Worm (Caenorhabditis elegans): ENCODE results near the gene F37C4.8.

F37C4.8 gene

ce11 chrIV:3909114-3909513 lies 28.1 kb upstream of the F37C4.8 start, which contains the start of gene F56D6.13:
Gene F56D6.13, plus strand, starts transcription at chrIV:3909414.
- TF ChIP-seq T22C8.4 (GFP tag; IDR thresholded peaks at IDR 0.05) (no peak), ref-1 (GFP tag; conservative IDR thresholded peaks at IDR 0.05) (no peak), flt-1 (GFP tag; IDR thresholded peaks at IDR 0.05) (no peak), ztf-29 (GFP tag; IDR thresholded peaks at IDR 0.05) (no peak)

- TF ChIP-seq T22C8.4 (GFP tag; IDR thresholded peaks at IDR 0.05) (no peak), med-1 (GFP tag; optimal IDR thresholded peaks at IDR 0.05; ENCODE audit: insufficient read depth) (no peak), klf-2 (GFP tag; conservative IDR thresholded peaks at IDR 0.05) (no peak), tab-1 (GFP tag; IDR thresholded peaks at IDR 0.05) (no peak), cog-1 (tag; optimal IDR thresholded peaks at IDR 0.05) (no peak), ref-1 (GFP tag; conservative IDR thresholded peaks at IDR 0.05) (no peak), ztf-29 (GFP tag; IDR thresholded peaks at IDR 0.05) (no peak), flt-1 (GFP tag; IDR thresholded peaks at IDR 0.05) (no peak), ztf-23 (GFP tag; IDR thresholded peaks at IDR 0.05) (no peak)
These were observed 26.6 kb upstream of the F37C4.8 start, which contains the start of the genes F56D6.22 and F56D6.12 for ce11 chrIV:3907506-3908188. Gene F56D6.22, minus strand, starts transcription at chrIV:3907606. Gene F56D6.12, plus strand, starts transcription at chrIV:3908138.

ce11 chrIV:3906393-3906792 lies 25.4 kb upstream of the F37C4.8 start, which contains the start of gene F56D6.11:
Gene F56D6.11, minus strand, starts transcription at chrIV:3906493.
- TF ChIP-seq ztf-29 (GFP tag; IDR thresholded peaks at IDR 0.05) (no peak), T22C8.4 (GFP tag; IDR thresholded peaks at IDR 0.05) (no peak)

- TF ChIP-seq klf-2 (GFP tag; conservative IDR thresholded peaks at IDR 0.05) (no peak), ztf-29 (GFP tag; IDR thresholded peaks at IDR 0.05) (no peak), tab-1 (GFP tag; IDR thresholded peaks at IDR 0.05) (no peak), med-1 (GFP tag; optimal IDR thresholded peaks at IDR 0.05; ENCODE audit: insufficient read depth) (no peak), flt-1 (GFP tag; IDR thresholded peaks at IDR 0.05) (no peak), cog-1 (tag; optimal IDR thresholded peaks at IDR 0.05) (no peak), ref-1 (GFP tag; conservative IDR thresholded peaks at IDR 0.05) (no peak), ztf-23 (GFP tag; IDR thresholded peaks at IDR 0.05) (no peak), T22C8.4 (GFP tag; IDR thresholded peaks at IDR 0.05) (no peak)
These were observed 23.6 kb upstream of the F37C4.8 start, which contains the start of gene F56D6.21 for ce11 chrIV:3904620-3905019. Gene F56D6.21, plus strand, starts transcription at chrIV:3904920.

- no peak for TF ChIP-seq cog-1 (tag; optimal IDR thresholded peaks at IDR 0.05)
- TF ChIP-seq tab-1 (GFP tag; IDR thresholded peaks at IDR 0.05), result no peak
- TF ChIP-seq med-1 (GFP tag; optimal IDR thresholded peaks at IDR 0.05; ENCODE audit: insufficient read depth), result no peak
- no peak for TF ChIP-seq ztf-29 (GFP tag; IDR thresholded peaks at IDR 0.05)
- no peak for TF ChIP-seq ztf-23 (GFP tag; IDR thresholded peaks at IDR 0.05)
- TF ChIP-seq T22C8.4 (GFP tag; IDR thresholded peaks at IDR 0.05), result no peak
- TF ChIP-seq klf-2 (GFP tag; conservative IDR thresholded peaks at IDR 0.05), result no peak
- no peak for TF ChIP-seq flt-1 (GFP tag; IDR thresholded peaks at IDR 0.05)
- no peak for TF ChIP-seq ref-1 (GFP tag; conservative IDR thresholded peaks at IDR 0.05)
These were observed 21.9 kb upstream of the F37C4.8 start, which contains the start of gene F56D6.6 for ce11 chrIV:3902955-3903354. Gene F56D6.6, plus strand, starts transcription at chrIV:3903255.

- TF ChIP-seq tab-1 (GFP tag; IDR thresholded peaks at IDR 0.05) (no peak), ztf-29 (GFP tag; IDR thresholded peaks at IDR 0.05) (no peak), flt-1 (GFP tag; IDR thresholded peaks at IDR 0.05) (no peak), T22C8.4 (GFP tag; IDR thresholded peaks at IDR 0.05) (no peak), ztf-23 (GFP tag; IDR thresholded peaks at IDR 0.05) (no peak), med-1 (GFP tag; optimal IDR thresholded peaks at IDR 0.05; ENCODE audit: insufficient read depth) (no peak)
These were observed 18.9 kb upstream of the F37C4.8 start, which contains the start of gene srz-62 for ce11 chrIV:3899719-3900554. Gene srz-62, plus strand, starts transcription at chrIV:3900504.

- TF ChIP-seq tab-1 (GFP tag; IDR thresholded peaks at IDR 0.05), result no peak
- TF ChIP-seq med-1 (GFP tag; optimal IDR thresholded peaks at IDR 0.05; ENCODE audit: insufficient read depth), result no peak
- TF ChIP-seq T22C8.4 (GFP tag; IDR thresholded peaks at IDR 0.05), result no peak
- TF ChIP-seq klf-2 (GFP tag; conservative IDR thresholded peaks at IDR 0.05), result no peak
- no peak for TF ChIP-seq ztf-29 (GFP tag; IDR thresholded peaks at IDR 0.05)
- no peak for TF ChIP-seq ref-1 (GFP tag; conservative IDR thresholded peaks at IDR 0.05)
- no peak for TF ChIP-seq flt-1 (GFP tag; IDR thresholded peaks at IDR 0.05)
- TF ChIP-seq cog-1 (tag; optimal IDR thresholded peaks at IDR 0.05), result no peak
- TF ChIP-seq ztf-23 (GFP tag; IDR thresholded peaks at IDR 0.05), result no peak
These were observed 13.8 kb upstream of the F37C4.8 start, which contains the start of gene dct-8 for ce11 chrIV:3894770-3895169. Gene dct-8, plus strand, starts transcription at chrIV:3895070.

ce11 chrIV:3894004-3894480 lies 13.0 kb upstream of the F37C4.8 start, which contains the start of gene F56D6.8:
Gene F56D6.8, minus strand, starts transcription at chrIV:3894430.
- TF ChIP-seq tab-1 (GFP tag; IDR thresholded peaks at IDR 0.05), result no peak
- TF ChIP-seq med-1 (GFP tag; optimal IDR thresholded peaks at IDR 0.05; ENCODE audit: insufficient read depth), result no peak
- no peak for TF ChIP-seq cog-1 (tag; optimal IDR thresholded peaks at IDR 0.05)
- TF ChIP-seq ztf-29 (GFP tag; IDR thresholded peaks at IDR 0.05), result no peak
- no peak for TF ChIP-seq ref-1 (GFP tag; conservative IDR thresholded peaks at IDR 0.05)
- TF ChIP-seq ztf-23 (GFP tag; IDR thresholded peaks at IDR 0.05), result no peak
- TF ChIP-seq flt-1 (GFP tag; IDR thresholded peaks at IDR 0.05), result no peak
- no peak for TF ChIP-seq klf-2 (GFP tag; conservative IDR thresholded peaks at IDR 0.05)
- TF ChIP-seq T22C8.4 (GFP tag; IDR thresholded peaks at IDR 0.05), result no peak

ce11 chrIV:3892027-3892426 lies 11.0 kb upstream of the F37C4.8 start, which contains the start of gene F56D6.9:
Gene F56D6.9, plus strand, starts transcription at chrIV:3892327.
- no peak for TF ChIP-seq ztf-29 (GFP tag; IDR thresholded peaks at IDR 0.05)
- TF ChIP-seq tab-1 (GFP tag; IDR thresholded peaks at IDR 0.05), result no peak
